Fruit fly (Drosophila melanogaster) whole organism, embryonic: ENCODE measurements around the gene asl.

Experiments used
- Abd-B ChIP-seq: fragments of 200-800 bp; sonication (Bioruptor generic); optimal IDR thresholded peaks from 2 replicates; lab custom pipeline; 2018; ENCODE audit warnings: missing biosample characterization, mild to moderate bottlenecking, missing genetic modification characterization, moderate library complexity
- Ada2b ChIP-seq: fragments of 200-800 bp; sonication (Bioruptor generic); IDR thresholded peaks from 2 replicates; pipeline ENCODE4 v1.3.6; 2022; ENCODE audit warnings: missing biosample characterization, missing genetic modification characterization
- Antp ChIP-seq: fragments of 200-800 bp; sonication (Bioruptor generic); optimal IDR thresholded peaks from 3 replicates; lab custom pipeline; 2016; ENCODE audit warnings: missing biosample characterization, missing genetic modification characterization
- Asciz ChIP-seq: fragments of 200-800 bp; sonication (Bioruptor generic); optimal IDR thresholded peaks from 2 replicates; lab custom pipeline; 2017; ENCODE audit warnings: missing biosample characterization, mild to moderate bottlenecking, missing genetic modification characterization, missing genetic modification reagents
- CG10565 ChIP-seq: fragments of 200-800 bp; sonication (Bioruptor generic); optimal IDR thresholded peaks from 3 replicates; lab custom pipeline; 2016; ENCODE audit warnings: missing biosample characterization, mild to moderate bottlenecking, missing genetic modification characterization
- CG12219 ChIP-seq: fragments of 200-800 bp; sonication (Bioruptor generic); optimal IDR thresholded peaks from 3 replicates; lab custom pipeline; 2018; ENCODE audit warnings: missing biosample characterization, mild to moderate bottlenecking, missing genetic modification characterization
- CG13296 ChIP-seq: fragments of 200-800 bp; sonication (Bioruptor generic); optimal IDR thresholded peaks from 3 replicates; lab custom pipeline; 2018; ENCODE audit warnings: missing biosample characterization, mild to moderate bottlenecking, missing genetic modification characterization
- CG15073 ChIP-seq: fragments of 200-800 bp; sonication (Bioruptor generic); optimal IDR thresholded peaks from 2 replicates; lab custom pipeline; 2016; ENCODE audit warnings: missing biosample characterization, missing genetic modification characterization
- CG16779 ChIP-seq: fragments of 200-800 bp; sonication (Bioruptor generic); IDR thresholded peaks from 2 replicates; pipeline ENCODE4 v1.3.6; 2022; ENCODE audit warnings: missing biosample characterization, missing genetic modification characterization
- CG17829 ChIP-seq: fragments of 200-800 bp; optimal IDR thresholded peaks from 2 replicates; lab custom pipeline; 2019; ENCODE audit warnings: missing biosample characterization, mild to moderate bottlenecking, missing genetic modification characterization, moderate library complexity
- CG18262 ChIP-seq: fragments of 200-800 bp; optimal IDR thresholded peaks from 3 replicates; lab custom pipeline; 2019; ENCODE audit warnings: missing biosample characterization, mild to moderate bottlenecking, missing genetic modification characterization, moderate library complexity
- CG2202 ChIP-seq: fragments of 200-800 bp; sonication (Bioruptor generic); optimal IDR thresholded peaks from 2 replicates; lab custom pipeline; 2018; ENCODE audit warnings: missing biosample characterization, mild to moderate bottlenecking, missing genetic modification characterization
- CG31365 ChIP-seq: fragments of 200-800 bp; sonication (Bioruptor generic); optimal IDR thresholded peaks from 2 replicates; lab custom pipeline; 2018; ENCODE audit warnings: missing biosample characterization, mild to moderate bottlenecking, missing genetic modification characterization
- CG32532 ChIP-seq: fragments of 200-800 bp; sonication (Bioruptor generic); IDR thresholded peaks from 2 replicates; pipeline ENCODE4 v1.3.6; 2022; ENCODE audit warnings: missing biosample characterization, missing genetic modification characterization
- CG32772 ChIP-seq: fragments of 200-800 bp; sonication (Bioruptor generic); IDR thresholded peaks from 2 replicates; pipeline ENCODE4 v1.3.6; 2022; ENCODE audit warnings: missing biosample characterization, missing genetic modification characterization
- CG6272 ChIP-seq: fragments of 200-800 bp; sonication (Bioruptor generic); IDR thresholded peaks from 2 replicates; pipeline ENCODE4 v1.3.6; 2022; ENCODE audit warnings: missing biosample characterization, missing genetic modification characterization
- CG8359 ChIP-seq: fragments of 200-800 bp; sonication (Bioruptor generic); optimal IDR thresholded peaks from 2 replicates; lab custom pipeline; 2017; ENCODE audit warnings: missing biosample characterization, mild to moderate bottlenecking, missing genetic modification characterization, borderline replicate concordance
- CG9215 ChIP-seq: fragments of 200-800 bp; sonication (Bioruptor generic); IDR thresholded peaks from 2 replicates; pipeline ENCODE4 v1.3.6; 2022; ENCODE audit warnings: missing biosample characterization, missing genetic modification characterization
- CG9817 ChIP-seq: fragments of 200-800 bp; sonication (Bioruptor generic); optimal IDR thresholded peaks from 2 replicates; lab custom pipeline; 2018; ENCODE audit warnings: missing biosample characterization, mild to moderate bottlenecking, missing genetic modification characterization, moderate library complexity
- CG9876 ChIP-seq: fragments of 200-800 bp; sonication (Bioruptor generic); optimal IDR thresholded peaks from 2 replicates; lab custom pipeline; 2016; ENCODE audit warnings: missing biosample characterization, missing genetic modification characterization
- Chrac-16 ChIP-seq: fragments of 200-800 bp; sonication (Bioruptor generic); optimal IDR thresholded peaks from 3 replicates; lab custom pipeline; 2016; ENCODE audit warnings: missing biosample characterization, missing genetic modification characterization
- CkIIα-i1 ChIP-seq: fragments of 200-800 bp; sonication (Bioruptor generic); IDR thresholded peaks from 2 replicates; pipeline ENCODE4 v1.3.6; 2022; ENCODE audit warnings: missing biosample characterization, missing genetic modification characterization
- Dbx ChIP-seq: fragments of 200-800 bp; sonication (Bioruptor generic); IDR thresholded peaks from 3 replicates; pipeline ENCODE4 v1.3.6; 2022; ENCODE audit warnings: missing biosample characterization, missing genetic modification characterization
- ERR ChIP-seq: fragments of 200-800 bp; sonication (Bioruptor generic); optimal IDR thresholded peaks from 2 replicates; lab custom pipeline; 2016; ENCODE audit warnings: missing biosample characterization, missing genetic modification characterization
- Gug ChIP-seq: fragments of 200-800 bp; sonication (Bioruptor generic); IDR thresholded peaks from 4 replicates; pipeline ENCODE4 v1.3.6; 2022; ENCODE audit warnings: missing biosample characterization, missing genetic modification characterization
- Lhr ChIP-seq: fragments of 200-800 bp; sonication (Bioruptor generic); optimal IDR thresholded peaks from 3 replicates; lab custom pipeline; 2017; ENCODE audit warnings: mild to moderate bottlenecking, missing biosample characterization, missing genetic modification reagents, missing genetic modification characterization
- MESR4 ChIP-seq: fragments of 200-800 bp; sonication (Bioruptor generic); optimal IDR thresholded peaks from 2 replicates; lab custom pipeline; 2018; ENCODE audit warnings: missing biosample characterization, mild to moderate bottlenecking, missing genetic modification characterization, moderate library complexity
- NfI ChIP-seq: fragments of 200-800 bp; sonication (Bioruptor generic); optimal IDR thresholded peaks from 3 replicates; lab custom pipeline; 2018; ENCODE audit warnings: missing biosample characterization, mild to moderate bottlenecking, missing genetic modification characterization, moderate library complexity
- Oaz ChIP-seq: fragments of 200-800 bp; sonication (Bioruptor generic); IDR thresholded peaks from 2 replicates; pipeline ENCODE4 v1.3.6; 2022; ENCODE audit warnings: missing biosample characterization, missing genetic modification characterization
- Oli ChIP-seq: fragments of 200-800 bp; sonication (Bioruptor generic); optimal IDR thresholded peaks from 2 replicates; lab custom pipeline; 2018; ENCODE audit warnings: missing biosample characterization, mild to moderate bottlenecking, missing genetic modification characterization, moderate library complexity
- Side ChIP-seq: fragments of 200-800 bp; sonication (Bioruptor generic); optimal IDR thresholded peaks from 2 replicates; lab custom pipeline; 2016; ENCODE audit warnings: missing biosample characterization, missing genetic modification characterization
- Stat92E ChIP-seq, 3 experiments: fragments of >200 bp in 2 of 3; fragments of 200-800 bp in 1 of 3; sonication (Bioruptor generic) in 1 of 3; optimal IDR thresholded peaks; 2 replicates each; lab custom pipeline; 2017 to 2019; ENCODE audit warnings: missing biosample characterization in 3 of 3, missing genetic modification characterization in 3 of 3, mild to moderate bottlenecking in 1 of 3, moderate library complexity in 1 of 3
- TFAM ChIP-seq: fragments of 200-800 bp; sonication (Bioruptor generic); optimal IDR thresholded peaks from 2 replicates; lab custom pipeline; 2017; ENCODE audit warnings: missing biosample characterization, missing genetic modification characterization, inconsistent platforms
- Xrp1 ChIP-seq: fragments of 200-800 bp; sonication (Bioruptor generic); IDR thresholded peaks from 2 replicates; pipeline ENCODE4 v1.3.6; 2022; ENCODE audit warnings: missing biosample characterization, missing genetic modification characterization
- ac ChIP-seq: fragments of 200-800 bp; sonication (Bioruptor generic); optimal IDR thresholded peaks from 3 replicates; lab custom pipeline; 2017; ENCODE audit warnings: missing biosample characterization, mild to moderate bottlenecking, missing genetic modification characterization
- bbx ChIP-seq: fragments of 200-800 bp; sonication (Bioruptor generic); IDR thresholded peaks from 2 replicates; pipeline ENCODE4 v1.3.6; 2022; ENCODE audit warnings: missing biosample characterization, missing genetic modification characterization; ENCODE audit not compliant: partially characterized antibody
- chn ChIP-seq: fragments of 200-800 bp; sonication (Bioruptor generic); optimal IDR thresholded peaks from 2 replicates; lab custom pipeline; 2016; ENCODE audit warnings: missing biosample characterization, missing genetic modification characterization
- crol ChIP-seq: fragments of 200-800 bp; sonication (Bioruptor generic); IDR thresholded peaks from 2 replicates; pipeline ENCODE4 v1.3.6; 2022; ENCODE audit warnings: missing biosample characterization, missing genetic modification characterization
- da ChIP-seq: fragments of 200-800 bp; sonication (Bioruptor generic); optimal IDR thresholded peaks from 2 replicates; lab custom pipeline; 2016; ENCODE audit warnings: missing biosample characterization, missing genetic modification characterization
- fd102C ChIP-seq: fragments of 200-800 bp; sonication (Bioruptor generic); optimal IDR thresholded peaks from 2 replicates; lab custom pipeline; 2018; ENCODE audit warnings: missing biosample characterization, mild to moderate bottlenecking, missing genetic modification characterization, moderate library complexity
- fd64A ChIP-seq: fragments of 200-800 bp; sonication (Bioruptor generic); optimal IDR thresholded peaks from 3 replicates; lab custom pipeline; 2018; ENCODE audit warnings: missing biosample characterization, mild to moderate bottlenecking, missing genetic modification characterization
- gsb ChIP-seq: fragments of 200-800 bp; sonication (Bioruptor generic); IDR thresholded peaks from 2 replicates; pipeline ENCODE4 v1.3.6; 2022; ENCODE audit warnings: missing biosample characterization, missing genetic modification characterization
- gt ChIP-seq: fragments of 200-800 bp; sonication (Bioruptor generic); IDR thresholded peaks from 2 replicates; pipeline ENCODE4 v1.3.6; 2022; ENCODE audit warnings: missing biosample characterization, missing genetic modification characterization
- inv ChIP-seq: fragments of 200-800 bp; sonication (Bioruptor generic); IDR thresholded peaks from 2 replicates; pipeline ENCODE4 v1.3.6; 2022; ENCODE audit warnings: missing biosample characterization, missing genetic modification characterization; ENCODE audit not compliant: partially characterized antibody
- peb ChIP-seq: fragments of 200-800 bp; sonication (Bioruptor generic); IDR thresholded peaks from 2 replicates; pipeline ENCODE4 v1.3.6; 2022; ENCODE audit warnings: missing biosample characterization, missing genetic modification characterization
- psq ChIP-seq: fragments of 200-800 bp; sonication (Bioruptor generic); optimal IDR thresholded peaks from 2 replicates; lab custom pipeline; 2017; ENCODE audit warnings: missing biosample characterization, missing genetic modification characterization
- stc ChIP-seq: fragments of 200-800 bp; sonication (Bioruptor generic); IDR thresholded peaks from 2 replicates; pipeline ENCODE4 v1.3.6; 2022; ENCODE audit warnings: missing biosample characterization, missing genetic modification characterization
- tll ChIP-seq, 2 experiments: fragments of 200-800 bp in 1 of 2; fragments of >200 bp in 1 of 2; sonication (Bioruptor generic) in 1 of 2; optimal IDR thresholded peaks; 2 replicates each; lab custom pipeline; 2017 to 2019; ENCODE audit warnings: missing biosample characterization in 2 of 2, missing genetic modification characterization in 2 of 2, mild to moderate bottlenecking in 1 of 2, moderate library complexity in 1 of 2
- unc-4 ChIP-seq: fragments of 200-800 bp; sonication (Bioruptor generic); IDR thresholded peaks from 2 replicates; pipeline ENCODE4 v1.3.6; 2022; ENCODE audit warnings: missing biosample characterization, missing genetic modification characterization; ENCODE audit not compliant: partially characterized antibody
- wdn ChIP-seq: fragments of 200-800 bp; sonication (Bioruptor generic); IDR thresholded peaks from 2 replicates; pipeline ENCODE4 v1.3.6; 2022; ENCODE audit warnings: missing biosample characterization, missing genetic modification characterization

The asl gene

dm6 chr3R:5654692-5655181, 48.4 kb upstream of the asl start, which contains the start of the genes elm and MED27 (continued):
- TF ChIP-seq crol (GFP tag; lab: Robert Waterston, UW) (peak; percentile 59; the same call in 1 of the 2 replicates), bbx (GFP tag; lab: Robert Waterston, UW) (peak; percentile 84), MESR4 (GFP tag; lab: Kevin White, UChicago) (peak; percentile 96), da (GFP tag; lab: Kevin White, UChicago) (peak; percentile 78), CG9215 (GFP tag; lab: Robert Waterston, UW) (peak; percentile 96), TFAM (peak; percentile 62), Side (GFP tag; lab: Kevin White, UChicago) (peak; percentile 89), CG12219 (GFP tag; lab: Kevin White, UChicago) (peak; percentile 75), fd64A (no peak), psq (GFP tag; lab: Kevin White, UChicago) (peak; percentile 80), inv (GFP tag; lab: Robert Waterston, UW) (peak; percentile 94), unc-4 (GFP tag; lab: Robert Waterston, UW) (peak; percentile 95), Abd-B (GFP tag; lab: Kevin White, UChicago) (peak; percentile 97), Lhr (GFP tag; lab: Kevin White, UChicago) (peak; percentile 92), CG32532 (GFP tag; lab: Robert Waterston, UW) (peak; percentile 94), CG9817 (tag; lab: Kevin White, UChicago) (peak; percentile 96), CG9876 (peak; percentile 80), CG10565 (GFP tag; lab: Kevin White, UChicago) (peak; percentile 38), gsb (GFP tag; lab: Robert Waterston, UW) (peak; percentile 79), Asciz (GFP tag; lab: Kevin White, UChicago) (peak; percentile 67), tll (GFP tag; optimal IDR thresholded peaks at IDR 0.05; lab: Kevin White, UChicago) (peak; percentile 41 to 83), chn (peak; percentile 95), CG31365 (tag; lab: Kevin White, UChicago) (no peak), CG6272 (GFP tag; lab: Robert Waterston, UW) (peak; percentile 98), ac (GFP tag; lab: Kevin White, UChicago) (no peak), Gug (GFP tag; lab: Robert Waterston, UW) (peak; percentile 96), CG16779 (GFP tag; lab: Robert Waterston, UW) (peak; percentile 25; the same call in 1 of the 2 replicates), gt (GFP tag; lab: Robert Waterston, UW) (peak; percentile 85), Antp (GFP tag; lab: Kevin White, UChicago) (peak; percentile 88), Xrp1 (GFP tag; lab: Robert Waterston, UW) (peak; percentile 95), CG17829 (tag; lab: Kevin White, UChicago) (peak; percentile 94), CG2202 (tag; lab: Kevin White, UChicago) (peak; percentile 86), fd102C (GFP tag; lab: Kevin White, UChicago) (peak; percentile 79), Oli (tag; lab: Kevin White, UChicago) (peak; percentile 86), CG18262 (tag; lab: Kevin White, UChicago) (peak; percentile 89), CG32772 (GFP tag; lab: Robert Waterston, UW) (peak; percentile 95), stc (GFP tag; lab: Robert Waterston, UW) (peak; percentile 75), CG13296 (GFP tag; lab: Kevin White, UChicago) (peak; percentile 81), peb (GFP tag; lab: Robert Waterston, UW) (peak; percentile 85), CG8359 (GFP tag; lab: Kevin White, UChicago) (peak; percentile 69), Chrac-16 (GFP tag; lab: Kevin White, UChicago) (peak; percentile 97), wdn (GFP tag; lab: Robert Waterston, UW) (peak; percentile 92), NfI (GFP tag; lab: Kevin White, UChicago) (peak; percentile 90), Ada2b (GFP tag; lab: Robert Waterston, UW) (peak; percentile 92), Stat92E (GFP tag; optimal IDR thresholded peaks at IDR 0.05; lab: Kevin White, UChicago) (peak in 1 of 3 experiments; percentile 69), ERR (GFP tag; lab: Kevin White, UChicago) (peak; percentile 76), Dbx (GFP tag; lab: Robert Waterston, UW) (peak; percentile 96), CG15073 (GFP tag; lab: Kevin White, UChicago) (peak; percentile 64), CkIIα-i1 (GFP tag; lab: Robert Waterston, UW) (no peak; the same call in 1 of the 2 replicates), Oaz (GFP tag; lab: Robert Waterston, UW) (peak; percentile 84)
